Fruit fly (Drosophila melanogaster) whole organism, embryonic: ENCODE measurements around the gene CG42271.

Source experiments
- Adf1 ChIP-seq: fragments of 200-800 bp; sonication (Bioruptor generic); IDR thresholded peaks from 2 replicates; pipeline ENCODE4 v1.3.6; 2022; ENCODE audit warnings: missing biosample characterization, missing genetic modification characterization
- Atf-2 ChIP-seq: fragments of 200-800 bp; sonication (Bioruptor generic); optimal IDR thresholded peaks from 2 replicates; lab custom pipeline; 2016; ENCODE audit warnings: missing biosample characterization, missing genetic modification characterization
- B-H1 ChIP-seq: fragments of 200-800 bp; sonication (Bioruptor generic); IDR thresholded peaks from 3 replicates; pipeline ENCODE4 v1.3.6; 2022; ENCODE audit warnings: missing biosample characterization, missing genetic modification characterization
- B-H2 ChIP-seq: fragments of 200-800 bp; sonication (Bioruptor generic); optimal IDR thresholded peaks from 2 replicates; lab custom pipeline; 2018; ENCODE audit warnings: missing biosample characterization, mild to moderate bottlenecking, missing genetic modification characterization
- Bteb2 ChIP-seq: fragments of 200-800 bp; sonication (Bioruptor generic); optimal IDR thresholded peaks from 2 replicates; lab custom pipeline; 2016; ENCODE audit warnings: missing biosample characterization, missing genetic modification characterization
- CG10543 ChIP-seq: fragments of 200-800 bp; sonication (Bioruptor generic); optimal IDR thresholded peaks from 3 replicates; lab custom pipeline; 2017; ENCODE audit warnings: missing biosample characterization, mild to moderate bottlenecking, missing genetic modification characterization, moderate library complexity
- CG11560 ChIP-seq: fragments of 200-800 bp; sonication (Bioruptor generic); IDR thresholded peaks from 3 replicates; pipeline ENCODE4 v1.3.6; 2022; ENCODE audit warnings: missing biosample characterization, missing genetic modification characterization
- CG14014 ChIP-seq: fragments of 200-800 bp; sonication (Bioruptor generic); IDR thresholded peaks from 2 replicates; pipeline ENCODE4 v1.3.6; 2022; ENCODE audit warnings: missing biosample characterization, missing genetic modification characterization
- CG14441 ChIP-seq: fragments of 200-800 bp; sonication (Bioruptor generic); IDR thresholded peaks from 2 replicates; pipeline ENCODE4 v1.3.6; 2022; ENCODE audit warnings: missing biosample characterization, missing genetic modification characterization
- CG1602 ChIP-seq: fragments of 200-800 bp; sonication (Bioruptor generic); optimal IDR thresholded peaks from 3 replicates; lab custom pipeline; 2016; ENCODE audit warnings: missing biosample characterization, missing genetic modification characterization
- CG17359 ChIP-seq: fragments of 200-800 bp; sonication (Bioruptor generic); optimal IDR thresholded peaks from 3 replicates; lab custom pipeline; 2018; ENCODE audit warnings: missing biosample characterization, mild to moderate bottlenecking, missing genetic modification characterization, moderate library complexity
- CG17385 ChIP-seq: fragments of 200-800 bp; sonication (Bioruptor generic); optimal IDR thresholded peaks from 3 replicates; lab custom pipeline; 2018; ENCODE audit warnings: missing biosample characterization, mild to moderate bottlenecking, missing genetic modification characterization
- CG17568 ChIP-seq: fragments of 200-800 bp; sonication (Bioruptor generic); optimal IDR thresholded peaks from 2 replicates; lab custom pipeline; 2018; ENCODE audit warnings: missing biosample characterization, mild to moderate bottlenecking, missing genetic modification characterization, moderate library complexity
- CG31365 ChIP-seq: fragments of 200-800 bp; sonication (Bioruptor generic); optimal IDR thresholded peaks from 2 replicates; lab custom pipeline; 2018; ENCODE audit warnings: missing biosample characterization, mild to moderate bottlenecking, missing genetic modification characterization
- CG3163 ChIP-seq: fragments of 200-800 bp; sonication (Bioruptor generic); optimal IDR thresholded peaks from 3 replicates; lab custom pipeline; 2016; ENCODE audit warnings: missing biosample characterization, missing genetic modification characterization
- CG4328 ChIP-seq: fragments of 200-800 bp; sonication (Bioruptor generic); optimal IDR thresholded peaks from 3 replicates; lab custom pipeline; 2017; ENCODE audit warnings: missing biosample characterization, missing genetic modification reagents, missing genetic modification characterization
- CG4617 ChIP-seq: fragments of 200-800 bp; sonication (Bioruptor generic); optimal IDR thresholded peaks from 3 replicates; lab custom pipeline; 2016; ENCODE audit warnings: missing biosample characterization, missing genetic modification characterization, borderline replicate concordance
- CG5953 ChIP-seq: fragments of 200-800 bp; sonication (Bioruptor generic); IDR thresholded peaks from 2 replicates; pipeline ENCODE4 v1.3.6; 2022; ENCODE audit warnings: missing biosample characterization, missing genetic modification characterization
- CG6654 ChIP-seq: fragments of 200-800 bp; sonication (Bioruptor generic); optimal IDR thresholded peaks from 2 replicates; lab custom pipeline; 2017; ENCODE audit warnings: missing biosample characterization, mild to moderate bottlenecking, missing genetic modification characterization
- CG7556 ChIP-seq: fragments of 200-800 bp; sonication (Bioruptor generic); optimal IDR thresholded peaks from 2 replicates; lab custom pipeline; 2017; ENCODE audit warnings: missing biosample characterization, mild to moderate bottlenecking, missing genetic modification characterization
- CG7745 ChIP-seq: fragments of 200-800 bp; sonication (Bioruptor generic); optimal IDR thresholded peaks from 2 replicates; lab custom pipeline; 2018; ENCODE audit warnings: missing biosample characterization, mild to moderate bottlenecking, missing genetic modification characterization, moderate library complexity
- CG8281 ChIP-seq: fragments of 200-800 bp; sonication (Bioruptor generic); optimal IDR thresholded peaks from 2 replicates; lab custom pipeline; 2018; ENCODE audit warnings: missing biosample characterization, mild to moderate bottlenecking, missing genetic modification characterization, moderate library complexity
- CG8290 ChIP-seq, 3 experiments: fragments of 200-800 bp; sonication (Bioruptor generic); optimal IDR thresholded peaks; 2 replicates each; lab custom pipeline; 2016 to 2019; ENCODE audit warnings: missing biosample characterization in 3 of 3, missing genetic modification characterization in 3 of 3, mild to moderate bottlenecking in 2 of 3, moderate library complexity in 1 of 3
- CG8478 ChIP-seq: fragments of >200 bp; optimal IDR thresholded peaks from 2 replicates; lab custom pipeline; 2018
- CHES-1-like ChIP-seq: fragments of 200-800 bp; sonication (Bioruptor generic); optimal IDR thresholded peaks from 2 replicates; lab custom pipeline; 2016; ENCODE audit warnings: missing biosample characterization, missing genetic modification characterization
- Dfd ChIP-seq, 2 experiments: fragments of >200 bp; optimal IDR thresholded peaks; 2 replicates each; lab custom pipeline; 2017; ENCODE audit warnings: missing biosample characterization in 2 of 2, missing genetic modification characterization in 2 of 2
- Fer2 ChIP-seq: fragments of 200-800 bp; sonication (Bioruptor generic); optimal IDR thresholded peaks from 2 replicates; lab custom pipeline; 2018; ENCODE audit warnings: missing biosample characterization, mild to moderate bottlenecking, missing genetic modification characterization, moderate library complexity
- HLH3B ChIP-seq: fragments of 200-800 bp; sonication (Bioruptor generic); IDR thresholded peaks from 2 replicates; pipeline ENCODE4 v1.3.6; 2022; ENCODE audit warnings: missing biosample characterization, missing genetic modification characterization
- Hand ChIP-seq: fragments of 200-800 bp; sonication (Bioruptor generic); optimal IDR thresholded peaks from 2 replicates; lab custom pipeline; 2017; ENCODE audit warnings: mild to moderate bottlenecking, missing biosample characterization, missing genetic modification reagents, missing genetic modification characterization
- Mad ChIP-seq: fragments of 200-800 bp; sonication (Bioruptor generic); optimal IDR thresholded peaks from 2 replicates; lab custom pipeline; 2016; ENCODE audit warnings: missing biosample characterization, missing genetic modification characterization
- Side ChIP-seq: fragments of 200-800 bp; sonication (Bioruptor generic); optimal IDR thresholded peaks from 2 replicates; lab custom pipeline; 2016; ENCODE audit warnings: missing biosample characterization, missing genetic modification characterization
- Six4 ChIP-seq: fragments of 200-800 bp; sonication (Bioruptor generic); optimal IDR thresholded peaks from 2 replicates; lab custom pipeline; 2016; ENCODE audit warnings: missing biosample characterization, missing genetic modification characterization
- Sry-β ChIP-seq: fragments of 200-800 bp; sonication (Bioruptor generic); optimal IDR thresholded peaks from 2 replicates; lab custom pipeline; 2018; ENCODE audit warnings: missing biosample characterization, mild to moderate bottlenecking, missing genetic modification characterization, moderate library complexity
- al ChIP-seq: fragments of 200-800 bp; sonication (Bioruptor generic); IDR thresholded peaks from 2 replicates; pipeline ENCODE4 v1.3.6; 2022; ENCODE audit warnings: missing biosample characterization, missing genetic modification characterization
- cg ChIP-seq: fragments of 200-800 bp; sonication (Bioruptor generic); optimal IDR thresholded peaks from 3 replicates; lab custom pipeline; 2019; ENCODE audit warnings: missing biosample characterization, mild to moderate bottlenecking, missing genetic modification characterization, moderate library complexity
- da ChIP-seq: fragments of 200-800 bp; sonication (Bioruptor generic); optimal IDR thresholded peaks from 2 replicates; lab custom pipeline; 2016; ENCODE audit warnings: missing biosample characterization, missing genetic modification characterization
- gce ChIP-seq: fragments of 200-800 bp; sonication (Bioruptor generic); IDR thresholded peaks from 3 replicates; pipeline ENCODE4 v1.3.6; 2022; ENCODE audit warnings: missing biosample characterization, missing genetic modification characterization
- gem ChIP-seq: fragments of 200-800 bp; sonication (Bioruptor generic); optimal IDR thresholded peaks from 2 replicates; lab custom pipeline; 2019; ENCODE audit warnings: missing biosample characterization, mild to moderate bottlenecking, missing genetic modification characterization, moderate library complexity
- h ChIP-seq: fragments of >200 bp; optimal IDR thresholded peaks from 2 replicates; lab custom pipeline; 2017
- inv ChIP-seq: fragments of 200-800 bp; sonication (Bioruptor generic); IDR thresholded peaks from 2 replicates; pipeline ENCODE4 v1.3.6; 2022; ENCODE audit warnings: missing biosample characterization, missing genetic modification characterization; ENCODE audit not compliant: partially characterized antibody
- mam ChIP-seq: fragments of 200-800 bp; sonication (Bioruptor generic); optimal IDR thresholded peaks from 3 replicates; lab custom pipeline; 2016; ENCODE audit warnings: missing biosample characterization, missing genetic modification characterization
- mld ChIP-seq: fragments of 200-800 bp; sonication (Bioruptor generic); IDR thresholded peaks from 3 replicates; pipeline ENCODE4 v1.3.6; 2022; ENCODE audit warnings: missing biosample characterization, missing genetic modification characterization; ENCODE audit not compliant: partially characterized antibody
- nau ChIP-seq: fragments of 200-800 bp; sonication (Bioruptor generic); optimal IDR thresholded peaks from 3 replicates; lab custom pipeline; 2017; ENCODE audit warnings: missing biosample characterization, mild to moderate bottlenecking, missing genetic modification characterization, missing genetic modification reagents
- oc ChIP-seq: fragments of 200-800 bp; sonication (Bioruptor generic); optimal IDR thresholded peaks from 2 replicates; lab custom pipeline; 2018; ENCODE audit warnings: missing biosample characterization, mild to moderate bottlenecking, missing genetic modification characterization, moderate library complexity
- pum ChIP-seq: fragments of 200-800 bp; sonication (Bioruptor generic); optimal IDR thresholded peaks from 2 replicates; lab custom pipeline; 2016; ENCODE audit warnings: missing biosample characterization, missing genetic modification characterization
- sens ChIP-seq: fragments of 200-800 bp; sonication (Bioruptor generic); peaks from one replicate; lab custom pipeline; 2016; ENCODE audit warnings: missing biosample characterization, missing genetic modification characterization
- slp2 ChIP-seq: fragments of 200-800 bp; sonication (Bioruptor generic); optimal IDR thresholded peaks from 2 replicates; lab custom pipeline; 2016; ENCODE audit warnings: missing biosample characterization, missing genetic modification characterization
- tup ChIP-seq: fragments of 200-800 bp; sonication (Bioruptor generic); optimal IDR thresholded peaks from 2 replicates; lab custom pipeline; 2016; ENCODE audit warnings: missing biosample characterization, mild to moderate bottlenecking, missing genetic modification characterization, moderate library complexity
- wor ChIP-seq: fragments of 200-800 bp; sonication (Bioruptor generic); IDR thresholded peaks from 2 replicates; pipeline ENCODE4 v1.3.6; 2022; ENCODE audit warnings: missing biosample characterization, missing genetic modification characterization
- yki ChIP-seq: fragments of >200 bp; optimal IDR thresholded peaks from 3 replicates; lab custom pipeline; 2018

Gene CG42271

dm6 chrX:14214505-14215449 is 19.1 kb downstream of the CG42271 start (continued):
- TF ChIP-seq CG14014 (peak; percentile 50), CG17385 (GFP tag; lab: Kevin White, UChicago) (peak; percentile 47), cg (GFP tag; lab: Kevin White, UChicago) (no peak), nau (GFP tag; lab: Kevin White, UChicago) (no peak), da (GFP tag; lab: Kevin White, UChicago) (no peak), Adf1 (GFP tag; lab: Robert Waterston, UW) (no peak), CG7745 (no peak), CG5953 (no peak), CG11560 (tag; lab: Robert Waterston, UW) (peak; percentile 26; the same call in 1 of the 3 replicates), tup (GFP tag; lab: Kevin White, UChicago) (no peak), al (peak; percentile 49), Six4 (GFP tag; lab: Kevin White, UChicago) (no peak), yki (lab: Kevin White, UChicago) (no peak), CG6654 (GFP tag; lab: Kevin White, UChicago) (peak; percentile 10), HLH3B (GFP tag; lab: Robert Waterston, UW) (no peak; the same call in 1 of the 2 replicates), Atf-2 (GFP tag; lab: Kevin White, UChicago) (no peak), Mad (no peak), mld (GFP tag; lab: Robert Waterston, UW) (no peak), inv (GFP tag; lab: Robert Waterston, UW) (no peak), Bteb2 (GFP tag; lab: Kevin White, UChicago) (no peak), Dfd (GFP tag; optimal IDR thresholded peaks at IDR 0.05; lab: Kevin White, UChicago) (no peak), CG8478 (lab: Kevin White, UChicago) (no peak), CG31365 (tag; lab: Kevin White, UChicago) (no peak), CG10543 (GFP tag; lab: Kevin White, UChicago) (no peak), h (lab: Kevin White, UChicago) (no peak), gce (GFP tag; lab: Robert Waterston, UW) (no peak), gem (tag; lab: Kevin White, UChicago) (peak; percentile 69), CG8290 (GFP tag; optimal IDR thresholded peaks at IDR 0.05; lab: Kevin White, UChicago) (no peak), CG8290 (tag; optimal IDR thresholded peaks at IDR 0.05; lab: Kevin White, UChicago) (no peak), CHES-1-like (GFP tag; lab: Kevin White, UChicago) (no peak), CG7556 (GFP tag; lab: Kevin White, UChicago) (peak; percentile 17), Side (no peak), oc (tag; lab: Kevin White, UChicago) (no peak), wor (no peak), Fer2 (tag; lab: Kevin White, UChicago) (no peak), CG1602 (GFP tag; lab: Kevin White, UChicago) (no peak), CG17359 (tag; lab: Kevin White, UChicago) (peak; percentile 2), pum (GFP tag; lab: Kevin White, UChicago) (no peak), CG3163 (GFP tag; lab: Kevin White, UChicago) (no peak), mam (GFP tag; lab: Kevin White, UChicago) (no peak), CG4328 (GFP tag; lab: Kevin White, UChicago) (no peak), sens (GFP tag; lab: Kevin White, UChicago) (peak; percentile 54), CG8281 (no peak), CG17568 (GFP tag; lab: Kevin White, UChicago) (no peak), slp2 (GFP tag; lab: Kevin White, UChicago) (no peak), B-H2 (no peak), CG4617 (GFP tag; lab: Kevin White, UChicago) (no peak), CG14441 (GFP tag; lab: Robert Waterston, UW) (no peak), Hand (GFP tag; lab: Kevin White, UChicago) (peak; percentile 47), B-H1 (peak; percentile 11; the same call in 1 of the 3 replicates), Sry-β (GFP tag; lab: Kevin White, UChicago) (no peak)
